Worm (Caenorhabditis elegans) whole organism, L4/young adult: Measurements from ENCODE around the gene math-8.

Experiments used
- W03F9.2 ChIP-seq: fragments of 150-350 bp; optimal IDR thresholded peaks from 2 replicates; lab custom pipeline; 2014; ENCODE audit warnings: missing biosample characterization, missing genetic modification characterization
- dao-5 ChIP-seq: sonication (generic microtip); optimal IDR thresholded peaks from 2 replicates; lab custom pipeline; 2016; ENCODE audit warnings: missing genotype, missing genetic modification characterization, moderate library complexity, missing compliant biosample characterization
- him-1 ChIP-seq: sonication (generic microtip); optimal IDR thresholded peaks from 2 replicates; lab custom pipeline; 2016; ENCODE audit warnings: missing genotype, missing genetic modification reagents, missing genetic modification characterization, missing compliant biosample characterization

math-8 gene

DNA sequence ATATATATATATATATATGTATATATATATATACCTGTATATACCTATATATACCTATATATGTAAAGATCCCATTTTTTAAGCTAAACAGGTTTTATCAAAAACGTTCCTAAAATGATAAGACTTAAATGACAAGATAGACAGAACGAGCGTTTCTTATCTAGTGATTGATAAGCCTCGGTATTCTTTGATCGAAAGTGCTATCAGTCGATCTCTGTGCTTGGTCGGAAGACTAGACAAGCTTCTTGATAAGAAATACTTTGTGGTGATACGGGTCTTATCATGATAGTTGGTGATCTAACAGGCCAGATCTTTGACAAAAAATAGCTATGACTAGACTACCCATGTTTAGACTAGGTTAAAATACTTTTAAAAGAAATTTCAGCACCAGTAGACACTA lies 37.3 kb downstream of the math-8 start:
- TF ChIP-seq dao-5 (tag; lab: Kevin White, UChicago) (no peak), him-1 (tag; lab: Kevin White, UChicago) (no peak), W03F9.2 (tag; lab: Kevin White, UChicago) (no peak)

DNA sequence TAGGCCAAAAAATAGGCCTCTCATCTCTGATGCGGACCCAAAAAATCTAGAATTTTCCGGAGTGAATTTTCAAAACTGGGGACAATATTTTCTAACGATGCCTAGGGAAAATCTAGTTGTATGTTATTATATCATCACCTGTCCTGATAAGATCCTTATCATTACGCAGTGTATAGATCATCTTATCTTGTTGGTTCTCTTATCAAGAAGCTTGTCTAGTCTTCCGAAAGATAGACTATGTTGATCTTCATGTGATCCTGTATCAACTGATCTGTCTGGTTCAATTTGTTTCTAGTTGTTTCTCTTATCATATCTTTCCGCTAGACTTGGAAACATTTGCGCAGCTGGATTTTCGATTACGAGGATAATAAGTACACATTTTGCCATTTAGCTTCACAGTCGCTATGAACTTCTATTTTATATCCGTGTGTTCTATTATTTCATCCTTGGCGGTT lies 38.1 kb downstream of the math-8 start, which contains the start of gene C52E2.3:
TSS of gene C52E2.3 (plus strand) at position 405 of the 455 bp plus-strand sequence.
- TF ChIP-seq him-1 (tag; lab: Kevin White, UChicago) (no peak), W03F9.2 (tag; lab: Kevin White, UChicago) (no peak), dao-5 (tag; lab: Kevin White, UChicago) (no peak)

DNA sequence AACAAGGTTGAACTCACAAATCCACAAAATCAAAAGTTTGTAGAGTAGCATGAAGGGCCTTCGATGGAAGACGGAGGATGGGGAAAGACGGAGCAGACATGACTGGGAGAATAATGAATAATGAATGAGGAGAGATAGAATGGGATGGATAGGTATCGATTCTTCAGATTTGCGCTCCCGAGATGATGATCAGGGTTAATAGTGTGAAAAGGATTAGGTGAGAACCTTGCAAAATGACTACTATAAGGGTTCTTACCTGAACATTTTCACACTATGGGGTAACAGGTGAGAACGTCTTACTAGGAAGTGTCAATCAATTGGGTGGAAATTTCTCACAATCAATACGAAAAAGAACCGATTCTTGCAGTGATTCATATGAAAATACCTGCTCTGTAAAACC lies 38.7 kb downstream of the math-8 start, which contains the start of gene fbxb-96:
TSS of gene fbxb-96 (minus strand) at position 101 of the 400 bp plus-strand sequence.
- TF ChIP-seq dao-5 (tag; lab: Kevin White, UChicago), result no peak

DNA sequence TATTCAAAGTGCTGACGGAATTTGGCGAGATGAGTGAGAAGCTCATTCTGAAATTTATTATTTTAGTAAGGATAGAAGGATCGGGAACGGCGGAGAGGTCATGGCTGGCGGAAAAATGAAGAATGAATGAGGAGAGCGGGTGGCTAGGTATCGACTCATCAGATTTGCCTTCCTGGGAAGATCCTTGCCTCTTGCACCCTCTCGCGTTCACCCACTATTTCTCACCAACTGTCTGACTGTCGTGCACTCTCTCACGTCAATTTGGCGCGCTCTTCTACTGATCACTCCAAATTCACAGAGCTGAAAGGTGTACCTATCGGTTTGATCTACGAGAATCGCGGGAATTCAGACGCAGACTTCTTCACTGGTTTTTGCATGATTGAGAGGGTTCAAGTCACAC lies 40.9 kb downstream of the math-8 start, which contains the start of gene fbxb-97:
TSS of gene fbxb-97 (minus strand) at position 53 of the 400 bp plus-strand sequence.
- TF ChIP-seq him-1 (tag; lab: Kevin White, UChicago) (no peak), W03F9.2 (tag; lab: Kevin White, UChicago) (no peak), dao-5 (tag; lab: Kevin White, UChicago) (no peak)

DNA sequence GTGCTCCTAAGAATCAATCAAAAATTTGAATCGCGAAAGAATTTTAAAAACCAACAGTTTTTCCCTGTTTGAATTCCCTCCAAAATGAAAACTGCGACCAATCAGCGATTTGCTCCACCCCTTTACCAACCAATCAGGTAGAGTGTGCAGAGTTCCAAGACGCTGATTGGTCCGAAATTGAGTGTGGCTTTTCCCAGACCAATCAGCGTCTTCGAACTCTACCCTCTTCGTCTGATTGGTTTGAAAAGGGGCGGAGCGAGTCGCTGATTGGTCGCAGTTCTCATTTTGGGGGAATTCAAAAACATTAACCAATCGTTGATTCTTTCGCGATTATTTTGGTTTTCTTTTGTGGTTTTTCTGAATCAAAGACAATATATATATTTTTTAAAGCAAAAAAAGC lies 44.4 kb downstream of the math-8 start:
- no peak for TF ChIP-seq W03F9.2 (tag; lab: Kevin White, UChicago)
- TF ChIP-seq him-1 (tag; lab: Kevin White, UChicago), result no peak
- TF ChIP-seq dao-5 (tag; lab: Kevin White, UChicago), result no peak

DNA sequence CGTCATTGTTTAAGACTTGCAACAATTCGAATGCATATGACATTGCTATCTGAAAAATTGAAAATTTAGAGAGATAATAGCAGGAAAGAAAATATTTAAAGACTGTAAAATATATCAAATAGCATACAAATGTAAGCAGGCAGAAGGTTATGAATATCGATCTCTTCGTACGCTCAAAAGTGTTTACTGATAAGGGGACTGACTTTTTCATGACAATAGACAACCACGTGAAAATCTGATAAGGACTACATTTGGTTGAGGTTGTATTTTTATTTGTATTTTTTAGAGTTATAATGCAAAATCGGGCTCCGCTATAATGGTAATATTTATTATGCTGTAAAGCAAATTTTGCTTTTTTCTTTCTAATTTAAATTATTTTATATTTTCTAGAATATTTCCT lies 46.1 kb downstream of the math-8 start, which contains the start of the genes C52E2.5 and C52E2.4:
TSS of gene C52E2.5 (minus strand) at position 43 of the 400 bp plus-strand sequence.
TSS of gene C52E2.4 (plus strand) at position 252 of the 400 bp plus-strand sequence.
- TF ChIP-seq W03F9.2 (tag; lab: Kevin White, UChicago) (no peak), dao-5 (tag; lab: Kevin White, UChicago) (no peak), him-1 (tag; lab: Kevin White, UChicago) (no peak)
